Worm (Caenorhabditis elegans): ENCODE measurements around the gene B0563.18.

Gene B0563.18

ce11 chrX:9172278-9172677 is at the start of gene B0563.18:
Gene B0563.18 (plus strand): TSS chrX:9172578.
- no peak for TF ChIP-seq hlh-4 (tag; optimal IDR thresholded peaks at IDR 0.05)

DNA sequence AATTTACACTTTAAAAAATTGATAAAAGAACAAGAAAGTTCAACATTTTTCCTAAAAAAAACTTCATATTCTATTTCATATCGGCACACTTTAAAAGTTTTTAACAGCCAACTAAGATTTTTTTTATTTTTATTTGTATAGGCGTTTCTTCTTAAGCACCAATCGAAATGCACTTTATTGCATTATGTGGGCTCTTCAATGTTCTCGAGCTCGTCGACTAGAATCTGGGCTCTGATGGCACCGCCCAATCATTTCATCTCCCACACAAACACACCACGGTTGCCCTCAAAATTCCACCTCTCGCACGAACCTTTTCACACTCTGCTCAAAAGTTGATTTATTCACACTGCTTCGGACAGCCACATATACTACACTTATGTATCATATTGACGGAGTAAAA is 35.0 kb upstream of the B0563.18 start, which contains the start of gene B0563.6:
TSS of gene B0563.6 (plus strand) at position 301 of the 400 bp plus-strand sequence.
- no peak for TF ChIP-seq irx-1 (tag; optimal IDR thresholded peaks at IDR 0.05)
- TF ChIP-seq mep-1 (tag; optimal IDR thresholded peaks at IDR 0.05) = no peak
- no peak for TF ChIP-seq nhr-11 (tag; optimal IDR thresholded peaks at IDR 0.05)
- no peak for TF ChIP-seq hlh-17 (GFP tag; optimal IDR thresholded peaks at IDR 0.05; ENCODE audit: borderline replicate concordance)
- TF ChIP-seq snu-23 (GFP tag; optimal IDR thresholded peaks at IDR 0.05) = no peak
- no peak for TF ChIP-seq nhr-84 (tag; optimal IDR thresholded peaks at IDR 0.05)
- TF ChIP-seq ceh-88 (GFP tag; IDR thresholded peaks at IDR 0.05) = no peak
- TF ChIP-seq lin-39 (tag; optimal IDR thresholded peaks at IDR 0.05) = no peak
- no peak for TF ChIP-seq tlp-1 (tag; optimal IDR thresholded peaks at IDR 0.05)
- TF ChIP-seq nhr-76 (tag; optimal IDR thresholded peaks at IDR 0.05) = no peak
- no peak for TF ChIP-seq xbp-1 (tag; optimal IDR thresholded peaks at IDR 0.05)
- TF ChIP-seq alr-1 (tag; optimal IDR thresholded peaks at IDR 0.05; ENCODE audit: borderline replicate concordance) = no peak
- no peak for TF ChIP-seq nhr-85 (tag)
- TF ChIP-seq lir-3 (tag; optimal IDR thresholded peaks at IDR 0.05; ENCODE audit: poor library complexity) = no peak
- no peak for TF ChIP-seq elt-3 (tag; optimal IDR thresholded peaks at IDR 0.05)

ce11 chrX:9145848-9146247 is 26.5 kb upstream of the B0563.18 start, which contains the start of gene B0563.5:
Gene B0563.5 (plus strand): TSS chrX:9146148.
- TF ChIP-seq Y116A8C.19 (tag; optimal IDR thresholded peaks at IDR 0.05; ENCODE audit: borderline replicate concordance) = no peak
- no peak for TF ChIP-seq unc-62 (GFP tag; optimal IDR thresholded peaks at IDR 0.05)
- TF ChIP-seq pqm-1 (tag; optimal IDR thresholded peaks at IDR 0.05) = no peak
- TF ChIP-seq unc-30 (tag; optimal IDR thresholded peaks at IDR 0.05) = no peak
- TF ChIP-seq blmp-1 (tag; optimal IDR thresholded peaks at IDR 0.05) = no peak
- no peak for TF ChIP-seq elt-2 (tag; optimal IDR thresholded peaks at IDR 0.05)
- TF ChIP-seq fkh-10 (GFP tag; optimal IDR thresholded peaks at IDR 0.05) = no peak
- TF ChIP-seq sox-4 (tag; optimal IDR thresholded peaks at IDR 0.05) = no peak
- TF ChIP-seq ces-1 (GFP tag; optimal IDR thresholded peaks at IDR 0.05) = no peak
- TF ChIP-seq nhr-71 (tag; optimal IDR thresholded peaks at IDR 0.05) = no peak
- no peak for TF ChIP-seq rnt-1 (tag; optimal IDR thresholded peaks at IDR 0.05)
- no peak for TF ChIP-seq egl-13 (tag; optimal IDR thresholded peaks at IDR 0.05)
- no peak for TF ChIP-seq ceh-8 (GFP tag; optimal IDR thresholded peaks at IDR 0.05)

DNA sequence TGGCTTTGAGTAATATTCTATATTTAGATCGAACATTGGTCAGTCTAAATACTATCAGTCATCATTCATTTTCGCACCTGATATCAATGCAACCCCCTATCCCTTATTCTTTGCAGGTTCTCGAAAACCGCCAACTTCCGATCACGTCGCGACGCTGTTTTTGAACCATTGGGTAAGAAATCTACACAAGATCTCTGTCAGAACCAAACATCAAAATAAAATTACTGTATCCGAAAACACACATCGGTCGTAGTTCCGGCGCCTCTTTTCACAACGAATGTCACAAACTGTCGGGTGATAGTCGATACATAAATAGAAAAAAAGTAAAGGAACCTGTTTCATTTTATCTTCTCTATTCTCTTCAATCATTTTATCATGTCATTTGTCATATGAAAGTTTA is 25.4 kb upstream of the B0563.18 start:
- TF ChIP-seq zip-4 (GFP tag; optimal IDR thresholded peaks at IDR 0.05) = no peak
- no peak for TF ChIP-seq snpc-4 (tag; optimal IDR thresholded peaks at IDR 0.05)
- no peak for TF ChIP-seq nhr-11 (tag; optimal IDR thresholded peaks at IDR 0.05)
- TF ChIP-seq mdl-1 (tag; optimal IDR thresholded peaks at IDR 0.05) = peak in 1 of 2 experiments; percentile 36
- peak; percentile 6 for TF ChIP-seq C16A3.4 (tag; optimal IDR thresholded peaks at IDR 0.05)
- TF ChIP-seq sox-4 (tag; optimal IDR thresholded peaks at IDR 0.05) = no peak
- peak; percentile 77 for TF ChIP-seq nhr-20 (tag; optimal IDR thresholded peaks at IDR 0.05)
- TF ChIP-seq isw-1 (GFP tag; IDR thresholded peaks at IDR 0.05) = no peak
- TF ChIP-seq lin-39 (tag; optimal IDR thresholded peaks at IDR 0.05) = no peak
- peak; percentile 11 for TF ChIP-seq nhr-47 (tag; optimal IDR thresholded peaks at IDR 0.05)
- peak in 4 of 6 experiments; percentile 60 to 93 (median 76) for TF ChIP-seq elt-3 (tag; optimal IDR thresholded peaks at IDR 0.05)
- TF ChIP-seq snu-23 (GFP tag; optimal IDR thresholded peaks at IDR 0.05) = peak; percentile 55
- TF ChIP-seq lin-14 (GFP tag; optimal IDR thresholded peaks at IDR 0.05) = peak; percentile 74
- peak; percentile 62 for TF ChIP-seq nhr-90 (tag; optimal IDR thresholded peaks at IDR 0.05; ENCODE audit: poor library complexity)
- TF ChIP-seq blmp-1 (tag; optimal IDR thresholded peaks at IDR 0.05) = peak; percentile 80
- TF ChIP-seq xbp-1 (tag; optimal IDR thresholded peaks at IDR 0.05) = no peak
- no peak for TF ChIP-seq pqm-1 (tag; optimal IDR thresholded peaks at IDR 0.05)
- TF ChIP-seq lsy-2 (tag; optimal IDR thresholded peaks at IDR 0.05) = peak in 1 of 2 experiments; percentile 76
- TF ChIP-seq alr-1 (tag; optimal IDR thresholded peaks at IDR 0.05; ENCODE audit: borderline replicate concordance) = no peak
- peak in 1 of 2 experiments; percentile 65 for TF ChIP-seq lin-35 (GFP tag; optimal IDR thresholded peaks at IDR 0.05)
- no peak for TF ChIP-seq unc-86 (tag; optimal IDR thresholded peaks at IDR 0.05)
- no peak for TF ChIP-seq tlp-1 (tag; optimal IDR thresholded peaks at IDR 0.05)
- TF ChIP-seq tbx-2 (tag; optimal IDR thresholded peaks at IDR 0.05) = peak; percentile 89
- no peak for TF ChIP-seq efl-3 (GFP tag; optimal IDR thresholded peaks at IDR 0.05)
- no peak for TF ChIP-seq pag-3 (tag; optimal IDR thresholded peaks at IDR 0.05; ENCODE audit: borderline replicate concordance, insufficient read depth)
- TF ChIP-seq nhr-85 (tag) = peak; percentile 94
- TF ChIP-seq nhr-76 (tag; optimal IDR thresholded peaks at IDR 0.05) = no peak
- TF ChIP-seq rnt-1 (tag; optimal IDR thresholded peaks at IDR 0.05) = no peak
- TF ChIP-seq lin-15B (tag; optimal IDR thresholded peaks at IDR 0.05) = no peak
- no peak for TF ChIP-seq ceh-88 (GFP tag; IDR thresholded peaks at IDR 0.05)

All from whole organism, L1 larva.